Worm (Caenorhabditis elegans) whole organism, L2 larva: ENCODE results near the gene F02C12.2.

ENCODE experiments used
- C34F6.9 ChIP-seq: fragments of 150-350 bp; optimal IDR thresholded peaks from 2 replicates; lab custom pipeline; 2014; ENCODE audit warnings: missing biosample characterization, missing genetic modification characterization
- F13H6.1 ChIP-seq: sonication (generic microtip); optimal IDR thresholded peaks from 2 replicates; lab custom pipeline; 2016; ENCODE audit warnings: missing genetic modification characterization, missing compliant biosample characterization
- R02D3.7 ChIP-seq: fragments of 150-350 bp; optimal IDR thresholded peaks from 2 replicates; lab custom pipeline; 2014; ENCODE audit warnings: missing biosample characterization, missing genetic modification characterization
- Y55F3AM.14 ChIP-seq: fragments of 200-800 bp; sonication (Bioruptor generic); optimal IDR thresholded peaks from 2 replicates; lab custom pipeline; 2018; ENCODE audit warnings: mild to moderate bottlenecking, missing genetic modification characterization, missing compliant biosample characterization
- ZK546.5 ChIP-seq: sonication (generic microtip); optimal IDR thresholded peaks from 2 replicates; lab custom pipeline; 2017; ENCODE audit warnings: missing biosample characterization, missing genetic modification characterization
- alr-1 ChIP-seq: fragments of 150-350 bp; optimal IDR thresholded peaks from 2 replicates; lab custom pipeline; 2014; ENCODE audit warnings: missing biosample characterization, missing genetic modification characterization
- aly-2 ChIP-seq: fragments of 150-350 bp; optimal IDR thresholded peaks from 2 replicates; lab custom pipeline; 2014; ENCODE audit warnings: missing biosample characterization, missing genetic modification characterization
- ama-1 ChIP-seq: fragments of 150-350 bp; optimal IDR thresholded peaks from 2 replicates; lab custom pipeline; 2018; ENCODE audit warnings: inconsistent platforms
- blmp-1 ChIP-seq: sonication (generic microtip); optimal IDR thresholded peaks from 2 replicates; lab custom pipeline; 2017; ENCODE audit warnings: missing genetic modification characterization, mild to moderate bottlenecking, missing compliant biosample characterization, antibody characterized with exemption, moderate library complexity; ENCODE audit not compliant: insufficient read depth
- ceh-16 ChIP-seq: fragments of 150-350 bp; optimal IDR thresholded peaks from 2 replicates; lab custom pipeline; 2014; ENCODE audit warnings: missing biosample characterization, missing genetic modification characterization
- ceh-82 ChIP-seq: fragments of 150-350 bp; optimal IDR thresholded peaks from 2 replicates; lab custom pipeline; 2014; ENCODE audit warnings: missing biosample characterization, missing genetic modification characterization
- crh-2 ChIP-seq: sonication (generic microtip); optimal IDR thresholded peaks from 2 replicates; lab custom pipeline; 2017; ENCODE audit warnings: missing biosample characterization, missing genetic modification characterization
- dmd-4 ChIP-seq: sonication (generic microtip); optimal IDR thresholded peaks from 2 replicates; lab custom pipeline; 2017; ENCODE audit warnings: missing biosample characterization, missing genetic modification characterization
- egl-27 ChIP-seq: sonication (generic microtip); optimal IDR thresholded peaks from 3 replicates; lab custom pipeline; 2017; ENCODE audit warnings: missing biosample characterization, missing genetic modification reagents, missing genetic modification characterization
- elt-1 ChIP-seq: fragments of 150-350 bp; optimal IDR thresholded peaks from 2 replicates; lab custom pipeline; 2014; ENCODE audit warnings: missing biosample characterization, missing genetic modification characterization
- elt-3 ChIP-seq: sonication (generic microtip); optimal IDR thresholded peaks from 2 replicates; lab custom pipeline; 2017; ENCODE audit warnings: missing biosample characterization, missing genetic modification characterization
- fos-1 ChIP-seq: fragments of 150-350 bp; optimal IDR thresholded peaks from 2 replicates; lab custom pipeline; 2014; ENCODE audit warnings: missing biosample characterization, missing genetic modification characterization
- gmeb-1 ChIP-seq: fragments of 150-350 bp; optimal IDR thresholded peaks from 2 replicates; lab custom pipeline; 2014; ENCODE audit warnings: missing biosample characterization, missing genetic modification characterization
- lin-11 ChIP-seq: fragments of 150-350 bp; sonication (generic microtip); optimal IDR thresholded peaks from 2 replicates; lab custom pipeline; 2014; ENCODE audit warnings: missing biosample characterization, missing genetic modification characterization, inconsistent platforms, mixed read lengths
- lin-13 ChIP-seq: fragments of 150-350 bp; optimal IDR thresholded peaks from 2 replicates; lab custom pipeline; 2014; ENCODE audit warnings: missing biosample characterization, missing genetic modification reagents, missing genetic modification characterization
- lin-39 ChIP-seq: fragments of 150-350 bp; optimal IDR thresholded peaks from 2 replicates; lab custom pipeline; 2014; ENCODE audit warnings: missing biosample characterization, missing genetic modification reagents, missing genetic modification characterization
- lsy-2 ChIP-seq, 2 experiments: fragments of 150-350 bp in 1 of 2; sonication (generic microtip) in 1 of 2; optimal IDR thresholded peaks; 2 replicates each; lab custom pipeline; 2014 to 2017; ENCODE audit warnings: missing biosample characterization in 2 of 2, missing genetic modification characterization in 2 of 2
- mab-5 ChIP-seq: fragments of 150-350 bp; optimal IDR thresholded peaks from 2 replicates; lab custom pipeline; 2014; ENCODE audit warnings: missing biosample characterization, missing genetic modification characterization
- mbf-1 ChIP-seq: sonication (generic microtip); optimal IDR thresholded peaks from 2 replicates; lab custom pipeline; 2017; ENCODE audit warnings: missing biosample characterization, missing genetic modification characterization
- mdl-1 ChIP-seq, 2 experiments: fragments of 150-350 bp in 1 of 2; sonication (generic microtip) in 1 of 2; optimal IDR thresholded peaks; 2 replicates each; lab custom pipeline; 2017; ENCODE audit warnings: missing biosample characterization in 2 of 2, missing genetic modification characterization in 2 of 2
- nhr-10 ChIP-seq: sonication (generic microtip); optimal IDR thresholded peaks from 2 replicates; lab custom pipeline; 2017; ENCODE audit warnings: missing biosample characterization, missing genetic modification characterization
- nhr-11 ChIP-seq: fragments of 150-350 bp; optimal IDR thresholded peaks from 2 replicates; lab custom pipeline; 2014; ENCODE audit warnings: missing biosample characterization, missing genetic modification characterization
- nhr-12 ChIP-seq: fragments of 150-350 bp; optimal IDR thresholded peaks from 2 replicates; lab custom pipeline; 2014; ENCODE audit warnings: missing biosample characterization, missing genetic modification characterization
- nhr-129 ChIP-seq: fragments of 150-350 bp; optimal IDR thresholded peaks from 2 replicates; lab custom pipeline; 2014; ENCODE audit warnings: missing biosample characterization, missing genetic modification characterization
- nhr-21 ChIP-seq: fragments of 150-350 bp; optimal IDR thresholded peaks from 2 replicates; lab custom pipeline; 2014; ENCODE audit warnings: missing biosample characterization, missing genetic modification characterization
- nhr-23 ChIP-seq: fragments of 150-350 bp; optimal IDR thresholded peaks from 2 replicates; lab custom pipeline; 2014; ENCODE audit warnings: missing biosample characterization, missing genetic modification reagents, missing genetic modification characterization
- nhr-237 ChIP-seq: fragments of 150-350 bp; optimal IDR thresholded peaks from 2 replicates; lab custom pipeline; 2014; ENCODE audit warnings: missing biosample characterization, missing genetic modification characterization
- nhr-25 ChIP-seq: fragments of 150-350 bp; sonication (generic microtip); optimal IDR thresholded peaks from 3 replicates; lab custom pipeline; 2014; ENCODE audit warnings: missing biosample characterization, missing genetic modification characterization
- nhr-6 ChIP-seq: fragments of 150-350 bp; optimal IDR thresholded peaks from 2 replicates; lab custom pipeline; 2014; ENCODE audit warnings: missing biosample characterization, missing genetic modification characterization
- sem-4 ChIP-seq: fragments of 150-350 bp; optimal IDR thresholded peaks from 2 replicates; lab custom pipeline; 2014; ENCODE audit warnings: missing biosample characterization, missing genetic modification reagents, missing genetic modification characterization
- skn-1 ChIP-seq: sonication (generic microtip); optimal IDR thresholded peaks from 2 replicates; lab custom pipeline; 2017; ENCODE audit warnings: missing biosample characterization, missing genetic modification characterization
- sma-3 ChIP-seq: sonication (generic microtip); optimal IDR thresholded peaks from 2 replicates; lab custom pipeline; 2016; ENCODE audit warnings: missing genetic modification reagents, missing genetic modification characterization, missing compliant biosample characterization
- sma-9 ChIP-seq, 2 experiments: fragments of 150-350 bp in 1 of 2; sonication (generic microtip) in 1 of 2; optimal IDR thresholded peaks; 2 replicates each; lab custom pipeline; 2014 to 2016; ENCODE audit warnings: missing genetic modification characterization in 2 of 2, mild to moderate bottlenecking in 1 of 2, missing biosample characterization in 1 of 2, missing compliant biosample characterization in 1 of 2, missing genetic modification reagents in 1 of 2, moderate library complexity in 1 of 2
- snpc-4 ChIP-seq: fragments of 150-350 bp; optimal IDR thresholded peaks from 2 replicates; lab custom pipeline; 2014; ENCODE audit warnings: missing biosample characterization, missing genetic modification characterization
- unc-39 ChIP-seq: fragments of 150-350 bp; optimal IDR thresholded peaks from 2 replicates; lab custom pipeline; 2014; ENCODE audit warnings: missing biosample characterization, missing genetic modification characterization
- unc-55 ChIP-seq: fragments of 150-350 bp; sonication (generic microtip); optimal IDR thresholded peaks from 3 replicates; lab custom pipeline; 2014; ENCODE audit warnings: missing biosample characterization, missing genetic modification reagents, missing genetic modification characterization
- unc-62 ChIP-seq: fragments of 150-350 bp; optimal IDR thresholded peaks from 2 replicates; lab custom pipeline; 2014; ENCODE audit warnings: missing biosample characterization, missing genetic modification reagents, missing genetic modification characterization
- zag-1 ChIP-seq: fragments of 150-350 bp; optimal IDR thresholded peaks from 2 replicates; lab custom pipeline; 2014; ENCODE audit warnings: missing biosample characterization, missing genetic modification characterization
- ztf-1 ChIP-seq: fragments of 200-800 bp; sonication (Bioruptor generic); conservative IDR thresholded peaks from 2 replicates; pipeline ENCODE4 v1.3.6; 2022; ENCODE audit warnings: missing genetic modification characterization, missing compliant biosample characterization
- ztf-11 ChIP-seq: sonication (generic microtip); optimal IDR thresholded peaks from 2 replicates; lab custom pipeline; 2017; ENCODE audit warnings: missing biosample characterization, missing genetic modification characterization
- ztf-4 ChIP-seq: fragments of 150-350 bp; optimal IDR thresholded peaks from 2 replicates; lab custom pipeline; 2014; ENCODE audit warnings: missing biosample characterization, missing genetic modification characterization

The F02C12.2 gene

ce11 chrX:13442446-13442845 is 43.3 kb upstream of the F02C12.2 start:
- TF ChIP-seq Y55F3AM.14 (GFP tag; lab: Kevin White, UChicago) (no peak), C34F6.9 (tag; lab: Kevin White, UChicago) (no peak), ztf-1 (GFP tag; lab: Robert Waterston, UW) (no peak), ceh-16 (tag; lab: Kevin White, UChicago) (no peak), nhr-10 (tag; lab: Kevin White, UChicago) (no peak), snpc-4 (tag; lab: Kevin White, UChicago) (peak; percentile 3), ztf-11 (tag; lab: Kevin White, UChicago) (no peak), elt-1 (tag; lab: Kevin White, UChicago) (no peak), sma-9 (GFP tag; optimal IDR thresholded peaks at IDR 0.05; lab: Kevin White, UChicago) (peak; percentile 62), sma-9 (tag; optimal IDR thresholded peaks at IDR 0.05; lab: Kevin White, UChicago) (no peak), F13H6.1 (peak; percentile 47), crh-2 (tag; lab: Kevin White, UChicago) (peak; percentile 60), skn-1 (no peak), nhr-23 (no peak), ceh-82 (no peak), gmeb-1 (tag; lab: Kevin White, UChicago) (peak; percentile 35), nhr-25 (no peak), nhr-12 (tag; lab: Kevin White, UChicago) (no peak), nhr-237 (tag; lab: Kevin White, UChicago) (no peak), blmp-1 (tag; lab: Kevin White, UChicago) (no peak), alr-1 (tag; lab: Kevin White, UChicago) (no peak), mbf-1 (no peak), aly-2 (no peak), mab-5 (no peak), ztf-4 (tag; lab: Kevin White, UChicago) (no peak), nhr-6 (tag; lab: Kevin White, UChicago) (no peak), mdl-1 (tag; optimal IDR thresholded peaks at IDR 0.05; lab: Kevin White, UChicago) (no peak), lin-39 (no peak), egl-27 (tag; lab: Kevin White, UChicago) (no peak), fos-1 (tag; lab: Kevin White, UChicago) (peak; percentile 45), dmd-4 (tag; lab: Kevin White, UChicago) (no peak), unc-39 (tag; lab: Kevin White, UChicago) (no peak), lin-11 (peak; percentile 13), nhr-21 (tag; lab: Kevin White, UChicago) (peak; percentile 51), sma-3 (peak; percentile 31), unc-55 (GFP tag; lab: Kevin White, UChicago) (peak; percentile 45), lsy-2 (tag; optimal IDR thresholded peaks at IDR 0.05; lab: Kevin White, UChicago) (no peak), unc-62 (GFP tag; lab: Kevin White, UChicago) (no peak), sem-4 (tag; lab: Kevin White, UChicago) (no peak), nhr-11 (tag; lab: Kevin White, UChicago) (no peak), nhr-129 (peak; percentile 75), ama-1 (lab: Kevin White, UChicago) (no peak), elt-3 (tag; lab: Kevin White, UChicago) (no peak), lin-13 (no peak), zag-1 (tag; lab: Kevin White, UChicago) (no peak)
- TF ChIP-seq, all 48 proteins: peak for 11

DNA sequence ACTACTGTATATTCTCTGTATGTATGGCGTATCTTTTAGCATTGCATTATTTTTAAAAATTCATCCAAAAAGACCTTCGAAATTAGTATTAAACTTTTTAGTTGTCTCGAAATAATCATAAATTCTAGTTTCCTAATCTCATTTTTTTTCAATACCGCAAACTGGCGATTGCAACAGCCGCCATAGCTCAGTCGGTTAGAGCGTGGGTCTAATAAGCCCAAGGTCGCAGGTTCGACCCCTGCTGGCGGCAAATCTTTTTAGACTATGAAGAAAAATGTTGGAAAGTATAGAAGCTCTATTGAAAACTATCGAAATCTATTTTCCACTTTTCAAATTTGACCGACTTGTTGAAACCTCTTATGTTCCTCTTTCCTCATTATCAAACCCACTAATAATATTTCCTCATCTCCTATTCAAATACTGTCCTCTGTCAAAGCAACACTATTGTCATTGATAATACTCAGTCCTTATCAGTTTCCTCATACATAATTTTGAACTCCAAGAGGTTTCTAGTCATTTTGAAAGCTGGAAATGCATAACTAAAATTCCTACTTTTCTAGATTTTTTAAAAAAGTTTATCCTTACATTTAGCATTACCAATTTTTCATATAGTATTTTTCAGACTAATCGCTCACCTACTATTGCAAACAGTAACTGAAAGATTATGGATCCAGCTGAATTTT is 36.8 kb upstream of the F02C12.2 start, which contains the start of gene jmjd-3.3:
TSS of gene jmjd-3.3 (plus strand) at position 633 of the 683 bp plus-strand sequence.
- TF ChIP-seq mbf-1, result no peak
- TF ChIP-seq R02D3.7 (tag; lab: Kevin White, UChicago), result no peak
- TF ChIP-seq dmd-4 (tag; lab: Kevin White, UChicago), result no peak
- TF ChIP-seq ZK546.5 (tag; lab: Kevin White, UChicago), result no peak
- no peak for TF ChIP-seq ceh-16 (tag; lab: Kevin White, UChicago)
- no peak for TF ChIP-seq lin-11
